Worm (Caenorhabditis elegans): ENCODE measurements around the gene T01D1.8.

- TF ChIP-seq lin-38 (GFP tag; IDR thresholded peaks at IDR 0.05) (no peak), nhr-77 (tag; optimal IDR thresholded peaks at IDR 0.05) (no peak), nhr-76 (tag; optimal IDR thresholded peaks at IDR 0.05) (no peak), lin-15B (tag; optimal IDR thresholded peaks at IDR 0.05) (no peak)
These were observed 7.5 kb upstream of the T01D1.8 start, which contains the start of gene T01D1.4 for ce11 chrII:178993-179392.

Measured in whole organism, L4 larva.